Fruit fly (Drosophila melanogaster) whole organism, adult: ENCODE measurements around the gene betaGlu.

Experiments used
- CG11617 ChIP-seq: fragments of 200-800 bp; sonication (Bioruptor generic); optimal IDR thresholded peaks from 2 replicates; lab custom pipeline; 2017; ENCODE audit warnings: mild to moderate bottlenecking, missing biosample characterization, missing genetic modification reagents, missing genetic modification characterization
- CG33017 ChIP-seq: fragments of 200-800 bp; sonication (Bioruptor generic); optimal IDR thresholded peaks from 2 replicates; lab custom pipeline; 2018; ENCODE audit warnings: missing biosample characterization, mild to moderate bottlenecking, missing genetic modification characterization, moderate library complexity
- Clk ChIP-seq: fragments of 200-800 bp; sonication (Bioruptor generic); optimal IDR thresholded peaks from 2 replicates; lab custom pipeline; 2017; ENCODE audit warnings: missing biosample characterization, missing genetic modification characterization
- Crg-1 ChIP-seq: fragments of 200-800 bp; sonication (Bioruptor generic); optimal IDR thresholded peaks from 2 replicates; lab custom pipeline; 2016; ENCODE audit warnings: missing biosample characterization, missing genetic modification characterization
- Mnt ChIP-seq: fragments of 200-800 bp; sonication (Bioruptor generic); optimal IDR thresholded peaks from 2 replicates; lab custom pipeline; 2016; ENCODE audit warnings: missing biosample characterization, mild to moderate bottlenecking, missing genetic modification characterization
- bab1 ChIP-seq: fragments of 200-800 bp; sonication (Bioruptor generic); optimal IDR thresholded peaks from 3 replicates; lab custom pipeline; 2019; ENCODE audit warnings: missing biosample characterization, mild to moderate bottlenecking, missing genetic modification characterization, moderate library complexity
- cic ChIP-seq: fragments of 200-800 bp; sonication (Bioruptor generic); optimal IDR thresholded peaks from 2 replicates; lab custom pipeline; 2017; ENCODE audit warnings: missing biosample characterization, mild to moderate bottlenecking, missing genetic modification characterization, moderate library complexity
- cnc ChIP-seq, 2 experiments: fragments of >200 bp; optimal IDR thresholded peaks; 2 replicates each; lab custom pipeline; 2017
- kay ChIP-seq: fragments of 200-800 bp; sonication (Bioruptor generic); peaks from one replicate; lab custom pipeline; 2016; ENCODE audit warnings: missing biosample characterization, missing genetic modification characterization, borderline replicate concordance
- ovo ChIP-seq: fragments of 200-800 bp; sonication (Bioruptor generic); optimal IDR thresholded peaks from 2 replicates; lab custom pipeline; 2016; ENCODE audit warnings: missing biosample characterization, missing genetic modification characterization
- pad ChIP-seq: fragments of 200-800 bp; sonication (Bioruptor generic); optimal IDR thresholded peaks from 3 replicates; lab custom pipeline; 2017; ENCODE audit warnings: missing biosample characterization, missing genetic modification characterization, mild to moderate bottlenecking, moderate library complexity, missing genetic modification reagents

DNA sequence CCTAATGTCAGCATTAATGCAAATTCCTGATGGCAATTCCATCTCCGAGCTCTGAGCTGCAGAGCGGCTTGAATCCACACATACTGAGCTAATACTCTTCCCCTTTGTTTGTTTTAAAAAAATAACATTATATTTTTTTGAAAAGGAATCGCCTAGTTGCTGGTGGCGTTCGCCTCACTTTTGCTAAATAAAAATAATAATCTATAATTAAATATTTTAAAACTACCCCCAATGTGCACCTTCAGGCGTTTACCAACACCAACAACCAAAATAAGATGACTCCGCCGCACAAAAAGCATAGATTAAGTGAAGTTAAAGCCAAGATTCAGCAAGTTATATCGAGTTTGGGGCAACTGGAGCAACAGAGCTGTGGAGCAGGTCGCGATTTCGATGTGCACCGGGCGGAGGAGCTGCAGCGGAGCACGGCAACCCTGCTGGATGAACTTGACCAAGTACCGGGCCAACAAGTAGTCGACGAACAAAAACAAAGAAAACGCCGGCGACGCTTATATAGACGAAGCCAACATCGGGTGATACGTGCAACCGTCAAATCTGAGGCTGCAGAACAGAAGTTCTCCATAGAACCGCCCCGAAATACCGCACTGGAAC, 27.5 kb downstream of the betaGlu start, which contains the start of gene CG1896:
- TF ChIP-seq CG11617 (GFP tag; lab: Kevin White, UChicago), result peak; percentile 30
- no peak for TF ChIP-seq cic (GFP tag; lab: Kevin White, UChicago)
- no peak for TF ChIP-seq cnc (optimal IDR thresholded peaks at IDR 0.05; lab: Kevin White, UChicago)
- peak; percentile 49 for TF ChIP-seq bab1 (GFP tag; lab: Kevin White, UChicago)
- peak; percentile 22 for TF ChIP-seq CG33017
- TF ChIP-seq ovo (GFP tag; lab: Kevin White, UChicago), result no peak
- TF ChIP-seq pad (GFP tag; lab: Kevin White, UChicago), result no peak
- peak; percentile 41 for TF ChIP-seq Mnt (GFP tag; lab: Kevin White, UChicago)
- no peak for TF ChIP-seq Clk (GFP tag; lab: Kevin White, UChicago)
- no peak for TF ChIP-seq kay
- TF ChIP-seq Crg-1 (GFP tag; lab: Kevin White, UChicago), result peak; percentile 9
